Worm (Caenorhabditis elegans) whole organism, young adult: ENCODE data around the gene C18B2.4.

Experiments
- B0019.2 ChIP-seq: fragments of 200-800 bp; sonication (Bioruptor generic); conservative IDR thresholded peaks from 2 replicates; pipeline ENCODE4 v1.3.6; 2022; ENCODE audit warnings: missing genetic modification reagents, missing genetic modification characterization, missing compliant biosample characterization
- B0336.3 ChIP-seq: fragments of 200-800 bp; sonication (Bioruptor generic); IDR thresholded peaks from 2 replicates; pipeline ENCODE4 v1.3.6; 2022; ENCODE audit warnings: missing genetic modification characterization, missing compliant biosample characterization
- C06A6.2 ChIP-seq: fragments of 200-800 bp; sonication (Bioruptor generic); conservative IDR thresholded peaks from 2 replicates; pipeline ENCODE4 v1.3.6; 2022; ENCODE audit warnings: missing genetic modification characterization, missing compliant biosample characterization
- C17E4.6 ChIP-seq: fragments of 200-800 bp; sonication (Bioruptor generic); IDR thresholded peaks from 2 replicates; pipeline ENCODE4 v1.3.6; 2022; ENCODE audit warnings: missing genetic modification reagents, missing genetic modification characterization, missing compliant biosample characterization
- F37B4.10 ChIP-seq: fragments of 200-800 bp; sonication (Bioruptor generic); IDR thresholded peaks from 2 replicates; pipeline ENCODE4 v1.3.6; 2022; ENCODE audit warnings: missing genetic modification characterization, missing compliant biosample characterization
- F57C9.4 ChIP-seq: sonication (generic microtip); optimal IDR thresholded peaks from 2 replicates; lab custom pipeline; 2017; ENCODE audit warnings: mild to moderate bottlenecking, missing genetic modification characterization, missing compliant biosample characterization
- K11D2.4 ChIP-seq: fragments of 200-800 bp; sonication (Bioruptor generic); IDR thresholded peaks from 2 replicates; pipeline ENCODE4 v1.3.6; 2022; ENCODE audit warnings: missing genetic modification reagents, missing genetic modification characterization, missing compliant biosample characterization
- T26A5.8 ChIP-seq: sonication (generic microtip); optimal IDR thresholded peaks from 2 replicates; lab custom pipeline; 2016; ENCODE audit warnings: missing genetic modification characterization, missing compliant biosample characterization
- Y53F4B.3 ChIP-seq: fragments of 200-800 bp; sonication (Bioruptor generic); IDR thresholded peaks from 2 replicates; pipeline ENCODE4 v1.3.6; 2022; ENCODE audit warnings: missing genetic modification reagents, missing genetic modification characterization, missing compliant biosample characterization
- ZK185.1 ChIP-seq: sonication (generic microtip); optimal IDR thresholded peaks from 2 replicates; lab custom pipeline; 2016; ENCODE audit warnings: mild to moderate bottlenecking, missing genetic modification characterization, missing compliant biosample characterization; ENCODE audit not compliant: poor library complexity, severe bottlenecking
- atf-7 ChIP-seq: sonication (generic microtip); optimal IDR thresholded peaks from 2 replicates; lab custom pipeline; 2017; ENCODE audit warnings: mild to moderate bottlenecking, missing genetic modification characterization, missing compliant biosample characterization
- attf-3 ChIP-seq: fragments of 200-800 bp; sonication (Bioruptor generic); conservative IDR thresholded peaks from 2 replicates; pipeline ENCODE4 v1.3.6; 2022; ENCODE audit warnings: missing genetic modification reagents, missing genetic modification characterization, missing compliant biosample characterization
- attf-5 ChIP-seq: fragments of 200-800 bp; sonication (Bioruptor generic); optimal IDR thresholded peaks from 2 replicates; lab custom pipeline; 2018; ENCODE audit warnings: mild to moderate bottlenecking, missing genetic modification characterization, missing compliant biosample characterization
- attf-6 ChIP-seq: fragments of 200-800 bp; sonication (Bioruptor generic); IDR thresholded peaks from 2 replicates; pipeline ENCODE4 v1.3.6; 2022; ENCODE audit warnings: missing genetic modification reagents, missing genetic modification characterization, missing compliant biosample characterization
- bed-2 ChIP-seq: fragments of 200-800 bp; sonication (Bioruptor generic); IDR thresholded peaks from 2 replicates; pipeline ENCODE4 v1.3.6; 2022; ENCODE audit warnings: missing genetic modification reagents, missing genetic modification characterization, missing compliant biosample characterization
- ccch-3 ChIP-seq: fragments of 200-800 bp; sonication (Bioruptor generic); optimal IDR thresholded peaks from 2 replicates; lab custom pipeline; 2018; ENCODE audit warnings: mild to moderate bottlenecking, missing genetic modification characterization, missing compliant biosample characterization
- ceh-100 ChIP-seq: fragments of 200-800 bp; sonication (Bioruptor generic); IDR thresholded peaks from 2 replicates; pipeline ENCODE4 v1.3.6; 2022; ENCODE audit warnings: missing genetic modification reagents, missing genetic modification characterization, missing compliant biosample characterization
- ceh-27 ChIP-seq: fragments of 200-800 bp; sonication (Bioruptor generic); optimal IDR thresholded peaks from 2 replicates; lab custom pipeline; 2018; ENCODE audit warnings: mild to moderate bottlenecking, missing genetic modification characterization, moderate library complexity, missing compliant biosample characterization
- chd-7 ChIP-seq: sonication (generic microtip); optimal IDR thresholded peaks from 2 replicates; lab custom pipeline; 2016; ENCODE audit warnings: mild to moderate bottlenecking, missing genetic modification characterization, moderate library complexity, missing compliant biosample characterization
- dox-1 ChIP-seq: fragments of 200-800 bp; sonication (Bioruptor generic); IDR thresholded peaks from 2 replicates; pipeline ENCODE4 v1.3.6; 2022; ENCODE audit warnings: missing genetic modification reagents, missing genetic modification characterization, missing compliant biosample characterization
- dpl-1 ChIP-seq: fragments of 150-350 bp; optimal IDR thresholded peaks from 2 replicates; lab custom pipeline; 2014; ENCODE audit warnings: missing biosample characterization, missing genetic modification reagents, missing genetic modification characterization
- ets-4 ChIP-seq: fragments of 200-800 bp; sonication (Bioruptor generic); optimal IDR thresholded peaks from 2 replicates; lab custom pipeline; 2018; ENCODE audit warnings: mild to moderate bottlenecking, missing genetic modification characterization, missing compliant biosample characterization
- hlh-12 ChIP-seq: sonication (generic microtip); optimal IDR thresholded peaks from 2 replicates; lab custom pipeline; 2016; ENCODE audit warnings: missing genetic modification characterization, missing compliant biosample characterization
- hmg-1.2 ChIP-seq: fragments of 200-800 bp; sonication (Bioruptor generic); IDR thresholded peaks from 2 replicates; pipeline ENCODE4 v1.3.6; 2022; ENCODE audit warnings: missing genetic modification reagents, missing genetic modification characterization, missing compliant biosample characterization
- hmg-20 ChIP-seq: fragments of 200-800 bp; sonication (Bioruptor generic); IDR thresholded peaks from 2 replicates; pipeline ENCODE4 v1.3.6; 2022; ENCODE audit warnings: missing genetic modification reagents, missing genetic modification characterization, missing compliant biosample characterization
- let-607 ChIP-seq, 2 experiments: fragments of 200-800 bp in 1 of 2; sonication (Bioruptor generic) in 1 of 2; sonication (generic microtip) in 1 of 2; optimal IDR thresholded peaks; 2 replicates each; lab custom pipeline; 2016 to 2018; ENCODE audit warnings: mild to moderate bottlenecking in 2 of 2, missing compliant biosample characterization in 2 of 2, missing genetic modification characterization in 2 of 2, moderate library complexity in 2 of 2, missing genotype in 1 of 2
- lin-26 ChIP-seq: fragments of 200-800 bp; sonication (Bioruptor generic); IDR thresholded peaks from 2 replicates; pipeline ENCODE4 v1.3.6; 2022; ENCODE audit warnings: missing genetic modification reagents, missing genetic modification characterization, missing compliant biosample characterization
- lin-35 ChIP-seq, 3 experiments: fragments of 150-350 bp in 2 of 3; sonication (generic microtip) in 1 of 3; optimal IDR thresholded peaks; 2 replicates each; lab custom pipeline; 2014 to 2018; ENCODE audit warnings: missing biosample characterization in 3 of 3, missing genetic modification characterization in 3 of 3, missing genetic modification reagents in 3 of 3
- lin-40 ChIP-seq: sonication (generic microtip); optimal IDR thresholded peaks from 2 replicates; lab custom pipeline; 2016; ENCODE audit warnings: missing genetic modification characterization, mild to moderate bottlenecking, missing compliant biosample characterization, missing genotype, missing genetic modification reagents
- lin-54 ChIP-seq: fragments of 200-800 bp; sonication (Bioruptor generic); optimal IDR thresholded peaks from 2 replicates; lab custom pipeline; 2018; ENCODE audit warnings: mild to moderate bottlenecking, missing genetic modification characterization, missing compliant biosample characterization
- lir-1 ChIP-seq: fragments of 200-800 bp; sonication (Bioruptor generic); conservative IDR thresholded peaks from 2 replicates; pipeline ENCODE4 v1.3.6; 2022; ENCODE audit warnings: missing genetic modification reagents, missing genetic modification characterization, missing compliant biosample characterization
- lsl-1 ChIP-seq: fragments of 200-800 bp; sonication (Bioruptor generic); optimal IDR thresholded peaks from 2 replicates; lab custom pipeline; 2018; ENCODE audit warnings: mild to moderate bottlenecking, missing genetic modification characterization, moderate library complexity, missing compliant biosample characterization
- madf-10 ChIP-seq: sonication (generic microtip); optimal IDR thresholded peaks from 2 replicates; lab custom pipeline; 2016; ENCODE audit warnings: mild to moderate bottlenecking, missing genetic modification characterization, missing compliant biosample characterization
- mcd-1 ChIP-seq: fragments of 200-800 bp; sonication (Bioruptor generic); IDR thresholded peaks from 2 replicates; pipeline ENCODE4 v1.3.6; 2022; ENCODE audit warnings: missing genetic modification reagents, missing genetic modification characterization, missing compliant biosample characterization
- mes-4 ChIP-seq: sonication (generic microtip); optimal IDR thresholded peaks from 2 replicates; lab custom pipeline; 2016; ENCODE audit warnings: missing genotype, missing genetic modification characterization, missing compliant biosample characterization
- nfyb-1 ChIP-seq: fragments of 200-800 bp; sonication (Bioruptor generic); IDR thresholded peaks from 2 replicates; pipeline ENCODE4 v1.3.6; 2022; ENCODE audit warnings: missing genetic modification reagents, missing genetic modification characterization, missing compliant biosample characterization
- nhr-80 ChIP-seq: sonication (generic microtip); optimal IDR thresholded peaks from 2 replicates; lab custom pipeline; 2016; ENCODE audit warnings: missing genetic modification characterization, missing compliant biosample characterization
- pbrm-1 ChIP-seq: fragments of 200-800 bp; sonication (Bioruptor generic); IDR thresholded peaks from 2 replicates; pipeline ENCODE4 v1.3.6; 2022; ENCODE audit warnings: missing genetic modification reagents, missing genetic modification characterization, missing compliant biosample characterization
- snpc-1.1 ChIP-seq: sonication (generic microtip); optimal IDR thresholded peaks from 2 replicates; lab custom pipeline; 2017; ENCODE audit warnings: missing genetic modification characterization, mild to moderate bottlenecking, missing compliant biosample characterization, antibody characterized with exemption, moderate library complexity, missing genotype, missing genetic modification reagents; ENCODE audit not compliant: insufficient read depth
- snpc-3.4 ChIP-seq: sonication (generic microtip); optimal IDR thresholded peaks from 2 replicates; lab custom pipeline; 2017; ENCODE audit warnings: missing genetic modification characterization, mild to moderate bottlenecking, missing compliant biosample characterization, antibody characterized with exemption, moderate library complexity, missing genotype, missing genetic modification reagents
- snpc-4 ChIP-seq, 5 experiments: fragments of 150-350 bp in 1 of 5; sonication (generic microtip) in 4 of 5; optimal IDR thresholded peaks; 2 replicates each; lab custom pipeline; 2014 to 2018; ENCODE audit warnings: missing genetic modification characterization in 5 of 5, missing biosample characterization in 3 of 5, antibody characterized with exemption in 2 of 5, mild to moderate bottlenecking in 2 of 5, missing compliant biosample characterization in 2 of 5, missing genotype in 2 of 5, moderate library complexity in 2 of 5, missing genetic modification reagents in 1 of 5
- sptf-2 ChIP-seq: fragments of 200-800 bp; sonication (Bioruptor generic); optimal IDR thresholded peaks from 2 replicates; lab custom pipeline; 2018; ENCODE audit warnings: mild to moderate bottlenecking, missing genetic modification characterization, missing compliant biosample characterization
- tbp1 ChIP-seq: fragments of 200-800 bp; sonication (Bioruptor generic); optimal IDR thresholded peaks from 2 replicates; lab custom pipeline; 2018; ENCODE audit warnings: mild to moderate bottlenecking, missing genetic modification characterization, missing compliant biosample characterization
- unc-62 ChIP-seq: fragments of 150-350 bp; optimal IDR thresholded peaks from 2 replicates; lab custom pipeline; 2014; ENCODE audit warnings: missing biosample characterization, missing genetic modification reagents, missing genetic modification characterization
- zfh-2 ChIP-seq: fragments of 200-800 bp; sonication (Bioruptor generic); conservative IDR thresholded peaks from 2 replicates; pipeline ENCODE4 v1.3.6; 2022; ENCODE audit warnings: missing genetic modification reagents, missing genetic modification characterization, missing compliant biosample characterization
- ztf-18 ChIP-seq: sonication (generic microtip); optimal IDR thresholded peaks from 2 replicates; lab custom pipeline; 2016; ENCODE audit warnings: missing genotype, mild to moderate bottlenecking, missing genetic modification characterization, missing compliant biosample characterization
- ztf-22 ChIP-seq: fragments of 200-800 bp; sonication (Bioruptor generic); optimal IDR thresholded peaks from 2 replicates; lab custom pipeline; 2018; ENCODE audit warnings: mild to moderate bottlenecking, missing genetic modification characterization, moderate library complexity, missing compliant biosample characterization
- ztf-3 ChIP-seq: fragments of 200-800 bp; sonication (Bioruptor generic); optimal IDR thresholded peaks from 2 replicates; lab custom pipeline; 2018; ENCODE audit warnings: mild to moderate bottlenecking, missing genetic modification characterization, missing compliant biosample characterization

The C18B2.4 gene

DNA sequence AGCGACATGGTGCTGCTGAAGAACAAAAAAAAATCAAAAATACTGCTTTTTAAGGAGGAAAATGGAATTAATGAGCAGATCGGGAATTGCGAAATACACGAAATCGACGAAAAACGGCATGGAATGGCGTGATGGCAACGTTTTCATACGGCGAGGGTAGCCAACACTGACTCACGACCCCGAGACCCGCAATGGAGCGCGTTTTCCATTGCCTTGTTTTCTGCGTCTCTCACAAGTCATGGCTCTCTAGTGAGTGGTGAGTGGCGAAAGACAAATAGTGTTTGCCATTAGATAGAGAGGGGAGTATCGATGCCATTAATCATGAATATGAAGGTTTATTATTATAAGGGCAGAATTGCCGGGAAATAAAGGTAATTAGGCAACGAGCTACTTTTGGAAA is at the start of gene C18B2.4:
Gene C18B2.4 (minus strand): TSS at position 15 of the 400 bp plus-strand sequence.
- TF ChIP-seq F57C9.4 (tag; lab: Kevin White, UChicago): no peak
- peak; percentile 30 for TF ChIP-seq chd-7 (tag; lab: Kevin White, UChicago)
- peak; percentile 42 for TF ChIP-seq tbp1 (GFP tag; lab: Kevin White, UChicago)
- peak; percentile 89 for TF ChIP-seq dox-1 (GFP tag; lab: Robert Waterston, UW)
- peak; percentile 90 for TF ChIP-seq zfh-2 (GFP tag; lab: Robert Waterston, UW)
- peak; percentile 61; the same call in 1 of the 2 replicates for TF ChIP-seq B0336.3 (GFP tag; lab: Robert Waterston, UW)
- no peak for TF ChIP-seq hmg-20 (GFP tag; lab: Robert Waterston, UW)
- TF ChIP-seq ceh-100 (GFP tag; lab: Robert Waterston, UW): no peak
- TF ChIP-seq attf-5 (GFP tag; lab: Kevin White, UChicago): peak; percentile 94
- peak; percentile 44 for TF ChIP-seq lin-40 (tag; lab: Kevin White, UChicago)
- TF ChIP-seq snpc-4 (GFP tag; optimal IDR thresholded peaks at IDR 0.05; lab: Kevin White, UChicago): peak; percentile 21
- peak in 2 of 4 experiments; percentile 23 to 65 for TF ChIP-seq snpc-4 (tag; optimal IDR thresholded peaks at IDR 0.05; lab: Kevin White, UChicago)
- TF ChIP-seq T26A5.8 (tag; lab: Kevin White, UChicago): no peak
- no peak for TF ChIP-seq F37B4.10
- TF ChIP-seq B0019.2 (GFP tag; lab: Robert Waterston, UW): no peak
- TF ChIP-seq snpc-3.4 (tag; lab: Kevin White, UChicago): no peak
- no peak for TF ChIP-seq C06A6.2 (GFP tag; lab: Robert Waterston, UW)
- peak; percentile 47; the same call in 1 of the 2 replicates for TF ChIP-seq pbrm-1
- TF ChIP-seq attf-3 (GFP tag; lab: Robert Waterston, UW): no peak
- TF ChIP-seq hlh-12 (tag; lab: Kevin White, UChicago): no peak
- TF ChIP-seq hmg-1.2 (GFP tag; lab: Robert Waterston, UW): peak; percentile 74
- peak in 1 of 3 experiments; percentile 52 for TF ChIP-seq lin-35 (GFP tag; optimal IDR thresholded peaks at IDR 0.05; lab: Kevin White, UChicago)
- no peak for TF ChIP-seq mes-4 (tag; lab: Kevin White, UChicago)
- peak; percentile 96 for TF ChIP-seq nhr-80
- TF ChIP-seq lir-1 (GFP tag; lab: Robert Waterston, UW): 0 out of 2 replicates have a peak, but pooled peaks have one; percentile 27
- no peak for TF ChIP-seq bed-2 (GFP tag; lab: Robert Waterston, UW)
- peak; percentile 8 for TF ChIP-seq ztf-18 (tag; lab: Kevin White, UChicago)
- peak; percentile 53 to 56 for TF ChIP-seq let-607 (tag; optimal IDR thresholded peaks at IDR 0.05; lab: Kevin White, UChicago)
- TF ChIP-seq unc-62: peak; percentile 80
- TF ChIP-seq sptf-2: peak; percentile 30
- no peak for TF ChIP-seq ccch-3 (GFP tag; lab: Kevin White, UChicago)
- peak; percentile 27 for TF ChIP-seq lin-54 (GFP tag; lab: Kevin White, UChicago)
- 0 out of 2 replicates have a peak, but pooled peaks have one; percentile 34 for TF ChIP-seq lin-26 (GFP tag; lab: Robert Waterston, UW)
- no peak for TF ChIP-seq ztf-3
- peak; percentile 10 for TF ChIP-seq madf-10 (tag; lab: Kevin White, UChicago)
- no peak for TF ChIP-seq ztf-22 (GFP tag; lab: Kevin White, UChicago)
- peak; percentile 44 for TF ChIP-seq atf-7 (tag; lab: Kevin White, UChicago)
- TF ChIP-seq C17E4.6 (GFP tag; lab: Robert Waterston, UW): no peak
- TF ChIP-seq Y53F4B.3 (GFP tag; lab: Robert Waterston, UW): no peak
- no peak for TF ChIP-seq snpc-1.1 (tag; lab: Kevin White, UChicago)
- TF ChIP-seq K11D2.4 (GFP tag; lab: Robert Waterston, UW): peak; percentile 41; the same call in 1 of the 2 replicates
- peak; percentile 85 for TF ChIP-seq mcd-1 (GFP tag; lab: Robert Waterston, UW)
- no peak for TF ChIP-seq lsl-1 (GFP tag; lab: Kevin White, UChicago)
- no peak for TF ChIP-seq attf-6 (GFP tag; lab: Robert Waterston, UW)
- peak; percentile 57 for TF ChIP-seq ets-4 (GFP tag; lab: Kevin White, UChicago)
- peak; percentile 64 for TF ChIP-seq ceh-27 (GFP tag; lab: Kevin White, UChicago)
- no peak for TF ChIP-seq dpl-1 (GFP tag; lab: Kevin White, UChicago)
- peak; percentile 57; the same call in 1 of the 2 replicates for TF ChIP-seq nfyb-1
- peak; percentile 64 for TF ChIP-seq ZK185.1 (tag; lab: Kevin White, UChicago)
